Worm (Caenorhabditis elegans) whole organism, L2 larva: ENCODE measurements around the gene Y39A1C.1.

Experiments
- C34F6.9 ChIP-seq: fragments of 150-350 bp; optimal IDR thresholded peaks from 2 replicates; lab custom pipeline; 2014; ENCODE audit warnings: missing biosample characterization, missing genetic modification characterization
- F13H6.1 ChIP-seq: sonication (generic microtip); optimal IDR thresholded peaks from 2 replicates; lab custom pipeline; 2016; ENCODE audit warnings: missing genetic modification characterization, missing compliant biosample characterization
- R02D3.7 ChIP-seq: fragments of 150-350 bp; optimal IDR thresholded peaks from 2 replicates; lab custom pipeline; 2014; ENCODE audit warnings: missing biosample characterization, missing genetic modification characterization
- Y55F3AM.14 ChIP-seq: fragments of 200-800 bp; sonication (Bioruptor generic); optimal IDR thresholded peaks from 2 replicates; lab custom pipeline; 2018; ENCODE audit warnings: mild to moderate bottlenecking, missing genetic modification characterization, missing compliant biosample characterization
- ZK546.5 ChIP-seq: sonication (generic microtip); optimal IDR thresholded peaks from 2 replicates; lab custom pipeline; 2017; ENCODE audit warnings: missing biosample characterization, missing genetic modification characterization
- alr-1 ChIP-seq: fragments of 150-350 bp; optimal IDR thresholded peaks from 2 replicates; lab custom pipeline; 2014; ENCODE audit warnings: missing biosample characterization, missing genetic modification characterization
- aly-2 ChIP-seq: fragments of 150-350 bp; optimal IDR thresholded peaks from 2 replicates; lab custom pipeline; 2014; ENCODE audit warnings: missing biosample characterization, missing genetic modification characterization
- blmp-1 ChIP-seq: sonication (generic microtip); optimal IDR thresholded peaks from 2 replicates; lab custom pipeline; 2017; ENCODE audit warnings: missing genetic modification characterization, mild to moderate bottlenecking, missing compliant biosample characterization, antibody characterized with exemption, moderate library complexity; ENCODE audit not compliant: insufficient read depth
- ceh-82 ChIP-seq: fragments of 150-350 bp; optimal IDR thresholded peaks from 2 replicates; lab custom pipeline; 2014; ENCODE audit warnings: missing biosample characterization, missing genetic modification characterization
- dmd-4 ChIP-seq: sonication (generic microtip); optimal IDR thresholded peaks from 2 replicates; lab custom pipeline; 2017; ENCODE audit warnings: missing biosample characterization, missing genetic modification characterization
- egl-27 ChIP-seq: sonication (generic microtip); optimal IDR thresholded peaks from 3 replicates; lab custom pipeline; 2017; ENCODE audit warnings: missing biosample characterization, missing genetic modification reagents, missing genetic modification characterization
- elt-1 ChIP-seq: fragments of 150-350 bp; optimal IDR thresholded peaks from 2 replicates; lab custom pipeline; 2014; ENCODE audit warnings: missing biosample characterization, missing genetic modification characterization
- gmeb-1 ChIP-seq: fragments of 150-350 bp; optimal IDR thresholded peaks from 2 replicates; lab custom pipeline; 2014; ENCODE audit warnings: missing biosample characterization, missing genetic modification characterization
- lin-13 ChIP-seq: fragments of 150-350 bp; optimal IDR thresholded peaks from 2 replicates; lab custom pipeline; 2014; ENCODE audit warnings: missing biosample characterization, missing genetic modification reagents, missing genetic modification characterization
- lsy-2 ChIP-seq, 2 experiments: fragments of 150-350 bp in 1 of 2; sonication (generic microtip) in 1 of 2; optimal IDR thresholded peaks; 2 replicates each; lab custom pipeline; 2014 to 2017; ENCODE audit warnings: missing biosample characterization in 2 of 2, missing genetic modification characterization in 2 of 2
- mab-5 ChIP-seq: fragments of 150-350 bp; optimal IDR thresholded peaks from 2 replicates; lab custom pipeline; 2014; ENCODE audit warnings: missing biosample characterization, missing genetic modification characterization
- mbf-1 ChIP-seq: sonication (generic microtip); optimal IDR thresholded peaks from 2 replicates; lab custom pipeline; 2017; ENCODE audit warnings: missing biosample characterization, missing genetic modification characterization
- nhr-11 ChIP-seq: fragments of 150-350 bp; optimal IDR thresholded peaks from 2 replicates; lab custom pipeline; 2014; ENCODE audit warnings: missing biosample characterization, missing genetic modification characterization
- nhr-12 ChIP-seq: fragments of 150-350 bp; optimal IDR thresholded peaks from 2 replicates; lab custom pipeline; 2014; ENCODE audit warnings: missing biosample characterization, missing genetic modification characterization
- nhr-129 ChIP-seq: fragments of 150-350 bp; optimal IDR thresholded peaks from 2 replicates; lab custom pipeline; 2014; ENCODE audit warnings: missing biosample characterization, missing genetic modification characterization
- nhr-23 ChIP-seq: fragments of 150-350 bp; optimal IDR thresholded peaks from 2 replicates; lab custom pipeline; 2014; ENCODE audit warnings: missing biosample characterization, missing genetic modification reagents, missing genetic modification characterization
- nhr-237 ChIP-seq: fragments of 150-350 bp; optimal IDR thresholded peaks from 2 replicates; lab custom pipeline; 2014; ENCODE audit warnings: missing biosample characterization, missing genetic modification characterization
- nhr-6 ChIP-seq: fragments of 150-350 bp; optimal IDR thresholded peaks from 2 replicates; lab custom pipeline; 2014; ENCODE audit warnings: missing biosample characterization, missing genetic modification characterization
- peb-1 ChIP-seq: fragments of 150-350 bp; optimal IDR thresholded peaks from 2 replicates; lab custom pipeline; 2014; ENCODE audit warnings: missing biosample characterization, missing genetic modification characterization
- sem-4 ChIP-seq: fragments of 150-350 bp; optimal IDR thresholded peaks from 2 replicates; lab custom pipeline; 2014; ENCODE audit warnings: missing biosample characterization, missing genetic modification reagents, missing genetic modification characterization
- sma-3 ChIP-seq: sonication (generic microtip); optimal IDR thresholded peaks from 2 replicates; lab custom pipeline; 2016; ENCODE audit warnings: missing genetic modification reagents, missing genetic modification characterization, missing compliant biosample characterization
- sma-9 ChIP-seq, 2 experiments: fragments of 150-350 bp in 1 of 2; sonication (generic microtip) in 1 of 2; optimal IDR thresholded peaks; 2 replicates each; lab custom pipeline; 2014 to 2016; ENCODE audit warnings: missing genetic modification characterization in 2 of 2, mild to moderate bottlenecking in 1 of 2, missing biosample characterization in 1 of 2, missing compliant biosample characterization in 1 of 2, missing genetic modification reagents in 1 of 2, moderate library complexity in 1 of 2
- snpc-4 ChIP-seq: fragments of 150-350 bp; optimal IDR thresholded peaks from 2 replicates; lab custom pipeline; 2014; ENCODE audit warnings: missing biosample characterization, missing genetic modification characterization
- unc-39 ChIP-seq: fragments of 150-350 bp; optimal IDR thresholded peaks from 2 replicates; lab custom pipeline; 2014; ENCODE audit warnings: missing biosample characterization, missing genetic modification characterization
- unc-55 ChIP-seq: fragments of 150-350 bp; sonication (generic microtip); optimal IDR thresholded peaks from 3 replicates; lab custom pipeline; 2014; ENCODE audit warnings: missing biosample characterization, missing genetic modification reagents, missing genetic modification characterization
- zag-1 ChIP-seq: fragments of 150-350 bp; optimal IDR thresholded peaks from 2 replicates; lab custom pipeline; 2014; ENCODE audit warnings: missing biosample characterization, missing genetic modification characterization
- ztf-4 ChIP-seq: fragments of 150-350 bp; optimal IDR thresholded peaks from 2 replicates; lab custom pipeline; 2014; ENCODE audit warnings: missing biosample characterization, missing genetic modification characterization

Gene Y39A1C.1

ce11 chrIII:10888824-10889223 lies 33.6 kb downstream of the Y39A1C.1 start:
- no peak for TF ChIP-seq lin-13 (GFP tag; lab: Kevin White, UChicago)
- no peak for TF ChIP-seq snpc-4 (tag; lab: Kevin White, UChicago)
- no peak for TF ChIP-seq ceh-82 (tag; lab: Kevin White, UChicago)

ce11 chrIII:10894220-10894619 lies 39.0 kb downstream of the Y39A1C.1 start, which contains the start of gene fbxb-87:
fbxb-87 (plus strand) TSS chrIII:10894520.
- TF ChIP-seq zag-1 (no peak), elt-1 (tag; lab: Kevin White, UChicago) (no peak), sem-4 (tag; lab: Kevin White, UChicago) (no peak), unc-39 (tag; lab: Kevin White, UChicago) (no peak), mab-5 (tag; lab: Kevin White, UChicago) (no peak), snpc-4 (tag; lab: Kevin White, UChicago) (no peak), egl-27 (tag; lab: Kevin White, UChicago) (no peak), R02D3.7 (no peak), unc-55 (GFP tag; lab: Kevin White, UChicago) (no peak), nhr-6 (tag; lab: Kevin White, UChicago) (no peak), ztf-4 (tag; lab: Kevin White, UChicago) (no peak), nhr-129 (tag; lab: Kevin White, UChicago) (no peak), nhr-12 (tag; lab: Kevin White, UChicago) (no peak), nhr-11 (no peak), nhr-237 (tag; lab: Kevin White, UChicago) (no peak)

ce11 chrIII:10895817-10896413 lies 40.7 kb downstream of the Y39A1C.1 start, which contains the start of gene com-1:
com-1 (plus strand) TSS chrIII:10896363.
- TF ChIP-seq egl-27 (tag; lab: Kevin White, UChicago) (no peak), alr-1 (tag; lab: Kevin White, UChicago) (no peak), zag-1 (no peak), unc-55 (GFP tag; lab: Kevin White, UChicago) (peak; percentile 68), gmeb-1 (tag; lab: Kevin White, UChicago) (peak; percentile 57), mab-5 (tag; lab: Kevin White, UChicago) (no peak), ceh-82 (tag; lab: Kevin White, UChicago) (no peak), C34F6.9 (tag; lab: Kevin White, UChicago) (peak; percentile 62), nhr-11 (no peak), lsy-2 (tag; optimal IDR thresholded peaks at IDR 0.05; lab: Kevin White, UChicago) (peak in 1 of 2 experiments; percentile 66), lin-13 (GFP tag; lab: Kevin White, UChicago) (peak; percentile 41)

- no peak for TF ChIP-seq sma-9 (GFP tag; optimal IDR thresholded peaks at IDR 0.05; lab: Kevin White, UChicago)
- TF ChIP-seq sma-9 (tag; optimal IDR thresholded peaks at IDR 0.05; lab: Kevin White, UChicago), result no peak
- no peak for TF ChIP-seq lin-13 (GFP tag; lab: Kevin White, UChicago)
- no peak for TF ChIP-seq blmp-1 (tag; lab: Kevin White, UChicago)
- TF ChIP-seq F13H6.1 (tag; lab: Kevin White, UChicago), result no peak
- TF ChIP-seq peb-1 (tag; lab: Kevin White, UChicago), result no peak
- TF ChIP-seq unc-55 (GFP tag; lab: Kevin White, UChicago), result no peak
- TF ChIP-seq sma-3 (GFP tag; lab: Kevin White, UChicago), result no peak
- TF ChIP-seq alr-1 (tag; lab: Kevin White, UChicago), result no peak
- TF ChIP-seq egl-27 (tag; lab: Kevin White, UChicago), result no peak
- TF ChIP-seq Y55F3AM.14 (GFP tag; lab: Kevin White, UChicago), result no peak
- no peak for TF ChIP-seq ceh-82 (tag; lab: Kevin White, UChicago)
- TF ChIP-seq ZK546.5, result no peak
- no peak for TF ChIP-seq nhr-6 (tag; lab: Kevin White, UChicago)
- no peak for TF ChIP-seq sem-4 (tag; lab: Kevin White, UChicago)
- no peak for TF ChIP-seq aly-2 (tag; lab: Kevin White, UChicago)
- no peak for TF ChIP-seq mbf-1 (tag; lab: Kevin White, UChicago)
- TF ChIP-seq dmd-4, result no peak
- TF ChIP-seq nhr-23 (tag; lab: Kevin White, UChicago), result no peak
- TF ChIP-seq, all 48 proteins: peak for 0
Observed at ce11 chrIII:10902341-10902740, 47.1 kb downstream of the Y39A1C.1 start, which contains the start of gene unc-119. unc-119 (plus strand) TSS chrIII:10902641.
